Worm (Caenorhabditis elegans): ENCODE results near the gene his-3.

DNA sequence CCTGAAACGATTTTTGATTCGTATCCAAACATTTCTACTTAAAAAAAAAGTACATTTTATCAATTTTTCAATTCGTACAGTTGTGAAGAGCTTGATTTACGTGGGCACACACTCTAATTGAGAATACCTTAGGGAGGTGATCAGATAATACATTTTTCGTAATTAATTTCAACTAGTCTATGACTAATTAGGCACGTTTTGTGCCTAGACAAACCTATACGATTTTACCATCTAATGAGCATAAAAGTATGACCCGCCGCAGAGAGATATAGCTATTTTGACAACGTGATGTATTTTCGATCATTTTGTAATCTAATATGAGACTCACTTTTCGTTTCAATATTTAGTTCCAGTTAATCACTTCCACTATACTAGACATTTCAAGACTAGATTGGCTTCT lies 23.6 kb upstream of the his-3 start:
- TF ChIP-seq nhr-76 (tag; optimal IDR thresholded peaks at IDR 0.05), result no peak
- TF ChIP-seq mep-1 (tag; optimal IDR thresholded peaks at IDR 0.05), result no peak
- TF ChIP-seq fkh-10 (GFP tag; optimal IDR thresholded peaks at IDR 0.05), result no peak
- TF ChIP-seq zip-11 (GFP tag; IDR thresholded peaks at IDR 0.05), result no peak
- TF ChIP-seq tra-1 (GFP tag; IDR thresholded peaks at IDR 0.05), result no peak
- TF ChIP-seq lin-39 (tag; optimal IDR thresholded peaks at IDR 0.05), result no peak
- TF ChIP-seq fos-1 (tag; optimal IDR thresholded peaks at IDR 0.05), result no peak
- no peak for TF ChIP-seq pqm-1 (tag; optimal IDR thresholded peaks at IDR 0.05)
- TF ChIP-seq ZK546.5 (tag; optimal IDR thresholded peaks at IDR 0.05), result no peak
- TF ChIP-seq spr-1 (tag; optimal IDR thresholded peaks at IDR 0.05), result no peak
